Worm (Caenorhabditis elegans) whole organism, mixed stage, embryonic: ENCODE data around the gene pitp-1.
A peak's percentile ranks its signal among the peaks of the same experiment; 100 is the strongest.

Experiments used
- M03D4.4 ChIP-seq: sonication (generic microtip); optimal IDR thresholded peaks from 2 replicates; lab custom pipeline; 2017; ENCODE audit warnings: mild to moderate bottlenecking, missing genetic modification characterization, missing compliant biosample characterization
- bed-3 ChIP-seq: fragments of 200-800 bp; sonication (Bioruptor generic); optimal IDR thresholded peaks from 3 replicates; lab custom pipeline; 2018; ENCODE audit warnings: mild to moderate bottlenecking, missing genetic modification characterization, moderate library complexity, missing compliant biosample characterization
- blmp-1 ChIP-seq: fragments of 150-350 bp; optimal IDR thresholded peaks from 2 replicates; lab custom pipeline; 2014; ENCODE audit warnings: missing biosample characterization, missing genetic modification characterization
- ceh-39 ChIP-seq: fragments of 150-350 bp; optimal IDR thresholded peaks from 2 replicates; lab custom pipeline; 2014; ENCODE audit warnings: missing biosample characterization, missing genetic modification characterization
- ceh-83 ChIP-seq: fragments of 200-800 bp; sonication (Bioruptor generic); optimal IDR thresholded peaks from 2 replicates; lab custom pipeline; 2018; ENCODE audit warnings: mild to moderate bottlenecking, missing genetic modification characterization, missing compliant biosample characterization
- ces-1 ChIP-seq: fragments of 150-350 bp; optimal IDR thresholded peaks from 2 replicates; lab custom pipeline; 2014; ENCODE audit warnings: missing biosample characterization, missing genetic modification reagents, missing genetic modification characterization
- cnd-1 ChIP-seq: fragments of 200-800 bp; sonication (Bioruptor generic); optimal IDR thresholded peaks from 2 replicates; lab custom pipeline; 2018; ENCODE audit warnings: mild to moderate bottlenecking, missing genetic modification characterization, missing compliant biosample characterization
- elt-1 ChIP-seq: sonication (generic microtip); optimal IDR thresholded peaks from 2 replicates; lab custom pipeline; 2017; ENCODE audit warnings: missing genetic modification characterization, mild to moderate bottlenecking, missing compliant biosample characterization, antibody characterized with exemption, moderate library complexity, borderline replicate concordance; ENCODE audit not compliant: insufficient read depth
- elt-3 ChIP-seq: fragments of 150-350 bp; optimal IDR thresholded peaks from 2 replicates; lab custom pipeline; 2014; ENCODE audit warnings: missing biosample characterization, missing genetic modification characterization
- ham-2 ChIP-seq: fragments of 200-800 bp; sonication (Bioruptor generic); optimal IDR thresholded peaks from 2 replicates; lab custom pipeline; 2018; ENCODE audit warnings: mild to moderate bottlenecking, missing genetic modification characterization, missing compliant biosample characterization
- hlh-1 ChIP-seq: fragments of 150-350 bp; optimal IDR thresholded peaks from 2 replicates; lab custom pipeline; 2014; ENCODE audit warnings: missing biosample characterization, missing genetic modification reagents, missing genetic modification characterization
- lin-13 ChIP-seq: fragments of 150-350 bp; optimal IDR thresholded peaks from 2 replicates; lab custom pipeline; 2014; ENCODE audit warnings: missing biosample characterization, missing genetic modification characterization
- lin-32 ChIP-seq: fragments of 200-800 bp; sonication (Bioruptor generic); optimal IDR thresholded peaks from 2 replicates; lab custom pipeline; 2018; ENCODE audit warnings: mild to moderate bottlenecking, missing genetic modification characterization, missing compliant biosample characterization
- mab-5 ChIP-seq: fragments of 150-350 bp; optimal IDR thresholded peaks from 2 replicates; lab custom pipeline; 2014; ENCODE audit warnings: missing biosample characterization, missing genetic modification characterization
- mep-1 ChIP-seq: fragments of 150-350 bp; optimal IDR thresholded peaks from 2 replicates; lab custom pipeline; 2017; ENCODE audit warnings: missing biosample characterization, missing genetic modification reagents, missing genetic modification characterization, inconsistent platforms
- mls-2 ChIP-seq: sonication (generic microtip); optimal IDR thresholded peaks from 2 replicates; lab custom pipeline; 2016; ENCODE audit warnings: mild to moderate bottlenecking, missing genetic modification characterization, moderate library complexity, missing compliant biosample characterization
- nhr-12 ChIP-seq: fragments of 150-350 bp; optimal IDR thresholded peaks from 2 replicates; lab custom pipeline; 2014; ENCODE audit warnings: missing biosample characterization, missing genetic modification characterization
- nhr-2 ChIP-seq: fragments of 150-350 bp; optimal IDR thresholded peaks from 2 replicates; lab custom pipeline; 2014; ENCODE audit warnings: missing biosample characterization, missing genetic modification characterization
- nhr-237 ChIP-seq: fragments of 150-350 bp; optimal IDR thresholded peaks from 2 replicates; lab custom pipeline; 2014; ENCODE audit warnings: missing biosample characterization, missing genetic modification characterization
- nhr-28 ChIP-seq: fragments of 150-350 bp; optimal IDR thresholded peaks from 2 replicates; lab custom pipeline; 2014; ENCODE audit warnings: missing biosample characterization, missing genetic modification characterization
- nhr-76 ChIP-seq: sonication (generic microtip); optimal IDR thresholded peaks from 2 replicates; lab custom pipeline; 2017; ENCODE audit warnings: missing biosample characterization, missing genetic modification characterization
- pha-4 ChIP-seq: fragments of 150-350 bp; optimal IDR thresholded peaks from 2 replicates; lab custom pipeline; 2018; ENCODE audit warnings: missing biosample characterization, missing genetic modification reagents, missing genetic modification characterization
- sem-2 ChIP-seq: fragments of 200-800 bp; sonication (Bioruptor generic); optimal IDR thresholded peaks from 2 replicates; lab custom pipeline; 2018; ENCODE audit warnings: mild to moderate bottlenecking, missing genetic modification characterization, missing compliant biosample characterization
- snpc-4 ChIP-seq: fragments of 150-350 bp; optimal IDR thresholded peaks from 2 replicates; lab custom pipeline; 2014; ENCODE audit warnings: missing biosample characterization, missing genetic modification characterization
- sptf-1 ChIP-seq: sonication (generic microtip); optimal IDR thresholded peaks from 2 replicates; lab custom pipeline; 2017; ENCODE audit warnings: mild to moderate bottlenecking, missing genetic modification characterization, moderate library complexity, missing compliant biosample characterization
- tbx-8 ChIP-seq: fragments of 200-800 bp; sonication (Bioruptor generic); optimal IDR thresholded peaks from 2 replicates; lab custom pipeline; 2018; ENCODE audit warnings: mild to moderate bottlenecking, missing genetic modification characterization, moderate library complexity, missing compliant biosample characterization
- unc-120 ChIP-seq: sonication (generic microtip); optimal IDR thresholded peaks from 2 replicates; lab custom pipeline; 2017; ENCODE audit warnings: missing genetic modification characterization, missing compliant biosample characterization; ENCODE audit not compliant: poor library complexity, severe bottlenecking
- unc-39 ChIP-seq: fragments of 150-350 bp; optimal IDR thresholded peaks from 2 replicates; lab custom pipeline; 2014; ENCODE audit warnings: missing biosample characterization, missing genetic modification characterization
- unc-62 ChIP-seq: fragments of 150-350 bp; optimal IDR thresholded peaks from 2 replicates; lab custom pipeline; 2014; ENCODE audit warnings: missing biosample characterization, missing genetic modification reagents, missing genetic modification characterization
- zip-8 ChIP-seq: fragments of 150-350 bp; optimal IDR thresholded peaks from 2 replicates; lab custom pipeline; 2014; ENCODE audit warnings: missing biosample characterization, missing genetic modification characterization
- ztf-11 ChIP-seq: fragments of 150-350 bp; optimal IDR thresholded peaks from 2 replicates; lab custom pipeline; 2014; ENCODE audit warnings: missing biosample characterization, missing genetic modification characterization

The pitp-1 gene

ce11 chrIII:3480950-3481349 is 48.6 kb downstream of the pitp-1 start:
- TF ChIP-seq nhr-28 (tag; lab: Kevin White, UChicago) (no peak), M03D4.4 (tag; lab: Kevin White, UChicago) (no peak), sptf-1 (no peak)
- TF ChIP-seq, all 35 proteins: peak for 0

- TF ChIP-seq bed-3 (GFP tag; lab: Kevin White, UChicago) (no peak), tbx-8 (GFP tag; lab: Kevin White, UChicago) (peak; percentile 9)
These were observed 49.4 kb downstream of the pitp-1 start for ce11 chrIII:3480236-3480635.

ce11 chrIII:3478795-3479398 is 50.7 kb downstream of the pitp-1 start:
- TF ChIP-seq elt-3 (no peak), ceh-83 (GFP tag; lab: Kevin White, UChicago) (no peak), elt-1 (tag; lab: Kevin White, UChicago) (peak; percentile 89)

- TF ChIP-seq unc-120 (tag; lab: Kevin White, UChicago), result no peak
- TF ChIP-seq nhr-237 (tag; lab: Kevin White, UChicago), result no peak
- no peak for TF ChIP-seq tbx-8 (GFP tag; lab: Kevin White, UChicago)
- TF ChIP-seq mep-1, result no peak
- no peak for TF ChIP-seq M03D4.4 (tag; lab: Kevin White, UChicago)
- TF ChIP-seq zip-8 (tag; lab: Kevin White, UChicago), result no peak
- TF ChIP-seq mab-5, result no peak
- TF ChIP-seq nhr-12 (tag; lab: Kevin White, UChicago), result no peak
- TF ChIP-seq pha-4 (tag; lab: Kevin White, UChicago), result no peak
- no peak for TF ChIP-seq nhr-76 (tag; lab: Kevin White, UChicago)
- no peak for TF ChIP-seq nhr-2
- no peak for TF ChIP-seq elt-3
- no peak for TF ChIP-seq unc-39 (tag; lab: Kevin White, UChicago)
- TF ChIP-seq bed-3 (GFP tag; lab: Kevin White, UChicago), result no peak
- no peak for TF ChIP-seq hlh-1 (tag; lab: Kevin White, UChicago)
- no peak for TF ChIP-seq ceh-39 (tag; lab: Kevin White, UChicago)
- TF ChIP-seq cnd-1, result no peak
These were observed 52.2 kb downstream of the pitp-1 start for ce11 chrIII:3477375-3477774.

ce11 chrIII:3476245-3476644 is 53.3 kb downstream of the pitp-1 start:
- TF ChIP-seq nhr-12 (tag; lab: Kevin White, UChicago) (no peak), mls-2 (tag; lab: Kevin White, UChicago) (peak; percentile 29), cnd-1 (peak; percentile 22), lin-13 (no peak), zip-8 (tag; lab: Kevin White, UChicago) (no peak), ham-2 (no peak), mab-5 (no peak), unc-62 (GFP tag; lab: Kevin White, UChicago) (no peak), hlh-1 (tag; lab: Kevin White, UChicago) (no peak), mep-1 (no peak), unc-120 (tag; lab: Kevin White, UChicago) (no peak), ceh-39 (tag; lab: Kevin White, UChicago) (no peak), ces-1 (peak; percentile 31), tbx-8 (GFP tag; lab: Kevin White, UChicago) (peak; percentile 73), nhr-237 (tag; lab: Kevin White, UChicago) (no peak), nhr-2 (no peak), elt-3 (no peak), lin-32 (GFP tag; lab: Kevin White, UChicago) (peak; percentile 35), ztf-11 (tag; lab: Kevin White, UChicago) (no peak), nhr-28 (tag; lab: Kevin White, UChicago) (no peak), bed-3 (GFP tag; lab: Kevin White, UChicago) (peak; percentile 61), sptf-1 (peak; percentile 66), M03D4.4 (tag; lab: Kevin White, UChicago) (no peak), snpc-4 (tag; lab: Kevin White, UChicago) (no peak), sem-2 (GFP tag; lab: Kevin White, UChicago) (peak; percentile 10), blmp-1 (tag; lab: Kevin White, UChicago) (no peak), nhr-76 (tag; lab: Kevin White, UChicago) (no peak)
